Fruit fly (Drosophila melanogaster) whole organism, wandering third instar larva: ENCODE measurements around the gene Srp72.

Experiments used
- Abd-B ChIP-seq: fragments of >200 bp; optimal IDR thresholded peaks from 2 replicates; lab custom pipeline; 2017; ENCODE audit warnings: missing biosample characterization, missing genetic modification characterization
- CG32264 ChIP-seq: fragments of 200-800 bp; sonication (Bioruptor generic); optimal IDR thresholded peaks from 2 replicates; lab custom pipeline; 2016; ENCODE audit warnings: missing biosample characterization, missing genetic modification characterization
- CG9705 ChIP-seq: fragments of 200-800 bp; sonication (Bioruptor generic); optimal IDR thresholded peaks from 2 replicates; lab custom pipeline; 2018; ENCODE audit warnings: missing biosample characterization, mild to moderate bottlenecking, missing genetic modification characterization
- CrebA ChIP-seq: fragments of 200-800 bp; sonication (Bioruptor generic); optimal IDR thresholded peaks from 2 replicates; lab custom pipeline; 2016; ENCODE audit warnings: missing biosample characterization, mild to moderate bottlenecking, missing genetic modification characterization, borderline replicate concordance
- Dfd ChIP-seq: fragments of >200 bp; optimal IDR thresholded peaks from 2 replicates; lab custom pipeline; 2017; ENCODE audit warnings: missing biosample characterization, missing genetic modification characterization
- Dif ChIP-seq: fragments of 200-275, 200-300 bp; sonication (Bioruptor generic); optimal IDR thresholded peaks from 2 replicates; lab custom pipeline; 2018; ENCODE audit warnings: missing biosample characterization, missing genetic modification characterization; ENCODE audit not compliant: partially characterized antibody
- GATAd ChIP-seq: sonication (Bioruptor generic); optimal IDR thresholded peaks from 2 replicates; lab custom pipeline; 2016; ENCODE audit warnings: missing biosample characterization, missing genetic modification characterization
- HLH106 ChIP-seq: fragments of 200-800 bp; optimal IDR thresholded peaks from 3 replicates; lab custom pipeline; 2019; ENCODE audit warnings: missing biosample characterization, mild to moderate bottlenecking, missing genetic modification characterization, moderate library complexity
- Hnf4 ChIP-seq: fragments of 200-800 bp; sonication (Bioruptor generic); optimal IDR thresholded peaks from 2 replicates; lab custom pipeline; 2016; ENCODE audit warnings: missing biosample characterization, mild to moderate bottlenecking, missing genetic modification characterization
- Hr78 ChIP-seq: fragments of >200 bp; optimal IDR thresholded peaks from 2 replicates; lab custom pipeline; 2017; ENCODE audit warnings: missing biosample characterization, missing genetic modification characterization
- Hr83 ChIP-seq: fragments of 200-300 bp; sonication (Bioruptor generic); optimal IDR thresholded peaks from 2 replicates; lab custom pipeline; 2016; ENCODE audit warnings: missing biosample characterization, mild to moderate bottlenecking, missing genetic modification characterization, moderate library complexity; ENCODE audit not compliant: poor library complexity, severe bottlenecking
- Jra ChIP-seq: sonication (Bioruptor generic); optimal IDR thresholded peaks from 2 replicates; lab custom pipeline; 2016; ENCODE audit warnings: missing biosample characterization, missing genetic modification characterization
- Mio ChIP-seq: sonication (Bioruptor generic); optimal IDR thresholded peaks from 2 replicates; lab custom pipeline; 2016; ENCODE audit warnings: missing biosample characterization, missing genetic modification characterization
- Myc ChIP-seq: fragments of >200 bp; optimal IDR thresholded peaks from 2 replicates; lab custom pipeline; 2017
- N ChIP-seq: fragments of >200 bp; optimal IDR thresholded peaks from 2 replicates; lab custom pipeline; 2018; ENCODE audit warnings: missing biosample characterization, missing external identifiers, missing genetic modification characterization
- OdsH ChIP-seq: fragments of 200-800 bp; sonication (Bioruptor generic); optimal IDR thresholded peaks from 2 replicates; lab custom pipeline; 2016; ENCODE audit warnings: missing biosample characterization, mild to moderate bottlenecking, missing genetic modification characterization
- Rel ChIP-seq, 2 experiments: fragments of 200-800 bp; sonication (Bioruptor generic) in 1 of 2; optimal IDR thresholded peaks; 2 replicates in 1 of 2; 3 replicates in 1 of 2; lab custom pipeline; 2016 to 2019; ENCODE audit warnings: mild to moderate bottlenecking in 2 of 2, missing biosample characterization in 2 of 2, missing genetic modification characterization in 2 of 2, moderate library complexity in 1 of 2
- Sp1 ChIP-seq: fragments of 200-800 bp; sonication (Bioruptor generic); optimal IDR thresholded peaks from 3 replicates; lab custom pipeline; 2019; ENCODE audit warnings: missing biosample characterization, mild to moderate bottlenecking, missing genetic modification characterization, moderate library complexity
- Vsx2 ChIP-seq: fragments of 200-300, 225-300 bp; sonication (Bioruptor generic); optimal IDR thresholded peaks from 2 replicates; lab custom pipeline; 2018; ENCODE audit warnings: missing biosample characterization, missing genetic modification characterization; ENCODE audit not compliant: partially characterized antibody
- br ChIP-seq: fragments of 200-800 bp; sonication (Bioruptor generic); optimal IDR thresholded peaks from 2 replicates; lab custom pipeline; 2016; ENCODE audit warnings: missing biosample characterization, missing genetic modification characterization
- brk ChIP-seq: fragments of 200-800 bp; sonication (Bioruptor generic); optimal IDR thresholded peaks from 2 replicates; lab custom pipeline; 2016; ENCODE audit warnings: missing biosample characterization, mild to moderate bottlenecking, missing genetic modification characterization
- dl ChIP-seq, 2 experiments: fragments of 175-275, 200-275 bp in 1 of 2; fragments of 200-275 bp in 1 of 2; sonication (Bioruptor generic); optimal IDR thresholded peaks; lab custom pipeline; 2018; ENCODE audit warnings: mild to moderate bottlenecking in 2 of 2, missing biosample characterization in 2 of 2, missing genetic modification characterization in 2 of 2, moderate library complexity in 2 of 2; ENCODE audit not compliant: partially characterized antibody in 2 of 2, insufficient read depth in 1 of 2
- dmrt93B ChIP-seq: fragments of 200-800 bp; sonication (Bioruptor generic); optimal IDR thresholded peaks from 2 replicates; lab custom pipeline; 2018; ENCODE audit warnings: missing biosample characterization, mild to moderate bottlenecking, missing genetic modification characterization
- dsf ChIP-seq: sonication (Bioruptor generic); optimal IDR thresholded peaks from 2 replicates; lab custom pipeline; 2016; ENCODE audit warnings: missing biosample characterization, missing genetic modification characterization, borderline replicate concordance
- ey ChIP-seq: fragments of 200-800 bp; sonication (Bioruptor generic); optimal IDR thresholded peaks from 2 replicates; lab custom pipeline; 2016; ENCODE audit warnings: missing biosample characterization, missing genetic modification characterization
- foxo ChIP-seq, 2 experiments: fragments of 200-800 bp; sonication (Bioruptor generic); optimal IDR thresholded peaks; 2 replicates in 1 of 2; 3 replicates in 1 of 2; lab custom pipeline; 2016 to 2017; ENCODE audit warnings: missing biosample characterization in 2 of 2, missing genetic modification characterization in 2 of 2
- fru ChIP-seq: fragments of 200-800 bp; sonication (Bioruptor generic); optimal IDR thresholded peaks from 3 replicates; lab custom pipeline; 2016; ENCODE audit warnings: missing biosample characterization, mild to moderate bottlenecking, missing genetic modification characterization
- h ChIP-seq: fragments of 200-800 bp; sonication (Bioruptor generic); optimal IDR thresholded peaks from 3 replicates; lab custom pipeline; 2016; ENCODE audit warnings: missing biosample characterization, mild to moderate bottlenecking, missing genetic modification characterization
- jim ChIP-seq: fragments of 175-275, 200-325 bp; sonication (Bioruptor generic); optimal IDR thresholded peaks from 2 replicates; lab custom pipeline; 2016; ENCODE audit warnings: missing biosample characterization, mild to moderate bottlenecking, missing genetic modification characterization
- lola ChIP-seq: fragments of >200 bp; optimal IDR thresholded peaks from 2 replicates; lab custom pipeline; 2017; ENCODE audit warnings: missing biosample characterization, missing genetic modification characterization
- pan ChIP-seq: fragments of >200 bp; optimal IDR thresholded peaks from 2 replicates; lab custom pipeline; 2017
- psq ChIP-seq: fragments of 200-800 bp; sonication (Bioruptor generic); optimal IDR thresholded peaks from 3 replicates; lab custom pipeline; 2017; ENCODE audit warnings: missing biosample characterization, mild to moderate bottlenecking, missing genetic modification characterization, moderate library complexity
- rgr ChIP-seq: fragments of 200-800 bp; sonication (Bioruptor generic); optimal IDR thresholded peaks from 3 replicates; lab custom pipeline; 2016; ENCODE audit warnings: missing biosample characterization, mild to moderate bottlenecking, missing genetic modification characterization
- sage ChIP-seq: fragments of 200-800 bp; sonication (Bioruptor generic); optimal IDR thresholded peaks from 2 replicates; lab custom pipeline; 2016; ENCODE audit warnings: missing biosample characterization, mild to moderate bottlenecking, missing genetic modification characterization
- sv ChIP-seq: fragments of 200-800 bp; sonication (Bioruptor generic); optimal IDR thresholded peaks from 3 replicates; lab custom pipeline; 2016; ENCODE audit warnings: missing biosample characterization, missing genetic modification characterization
- tai ChIP-seq: sonication (Bioruptor generic); optimal IDR thresholded peaks from 2 replicates; lab custom pipeline; 2016; ENCODE audit warnings: missing biosample characterization, missing genetic modification characterization
- usp ChIP-seq: fragments of >200 bp; optimal IDR thresholded peaks from 2 replicates; lab custom pipeline; 2017; ENCODE audit warnings: missing biosample characterization, missing genetic modification characterization
- woc ChIP-seq: sonication (Bioruptor generic); optimal IDR thresholded peaks from 2 replicates; lab custom pipeline; 2016; ENCODE audit warnings: missing biosample characterization, mild to moderate bottlenecking, missing genetic modification characterization

Gene Srp72

dm6 chr3R:20547758-20548157 lies 40.8 kb upstream of the Srp72 start:
- TF ChIP-seq rgr (GFP tag; lab: Kevin White, UChicago) (peak; percentile 5), tai (no peak), sage (GFP tag; lab: Kevin White, UChicago) (peak; percentile 36), Rel (GFP tag; optimal IDR thresholded peaks at IDR 0.05; lab: Kevin White, UChicago) (no peak), Rel (tag; optimal IDR thresholded peaks at IDR 0.05; lab: Kevin White, UChicago) (peak; percentile 51), lola (GFP tag; lab: Kevin White, UChicago) (no peak)

dm6 chr3R:20548255-20548654 lies 40.3 kb upstream of the Srp72 start:
- TF ChIP-seq CrebA (GFP tag; lab: Kevin White, UChicago) = peak; percentile 47
- no peak for TF ChIP-seq OdsH (GFP tag; lab: Kevin White, UChicago)

dm6 chr3R:20549017-20549854 lies 39.3 kb upstream of the Srp72 start:
- TF ChIP-seq foxo (GFP tag; optimal IDR thresholded peaks at IDR 0.05; lab: Kevin White, UChicago) = no peak
- TF ChIP-seq Vsx2 (GFP tag; lab: Kevin White, UChicago) = no peak
- TF ChIP-seq CrebA (GFP tag; lab: Kevin White, UChicago) = no peak
- TF ChIP-seq psq = no peak
- TF ChIP-seq Hr78 (GFP tag; lab: Kevin White, UChicago) = no peak
- TF ChIP-seq h (GFP tag; lab: Kevin White, UChicago) = peak; percentile 21
- no peak for TF ChIP-seq br (GFP tag; lab: Kevin White, UChicago)
- TF ChIP-seq HLH106 (tag; lab: Kevin White, UChicago) = no peak
- TF ChIP-seq dmrt93B (GFP tag; lab: Kevin White, UChicago) = no peak
- TF ChIP-seq pan (lab: Kevin White, UChicago) = no peak
- no peak for TF ChIP-seq ey (GFP tag; lab: Kevin White, UChicago)
- TF ChIP-seq Hnf4 = no peak
- TF ChIP-seq fru = peak; percentile 22
- TF ChIP-seq OdsH (GFP tag; lab: Kevin White, UChicago) = no peak
- TF ChIP-seq lola (GFP tag; lab: Kevin White, UChicago) = no peak
- TF ChIP-seq Mio (GFP tag; lab: Kevin White, UChicago) = no peak
- no peak for TF ChIP-seq Myc (lab: Kevin White, UChicago)
- TF ChIP-seq tai = no peak
- no peak for TF ChIP-seq Dif (GFP tag; lab: Kevin White, UChicago)
- no peak for TF ChIP-seq Dfd (GFP tag; lab: Kevin White, UChicago)
- no peak for TF ChIP-seq woc (GFP tag; lab: Kevin White, UChicago)
- TF ChIP-seq sv = no peak
- TF ChIP-seq N = no peak
- no peak for TF ChIP-seq GATAd
- no peak for TF ChIP-seq brk (GFP tag; lab: Kevin White, UChicago)
- TF ChIP-seq rgr (GFP tag; lab: Kevin White, UChicago) = peak; percentile 21
- no peak for TF ChIP-seq Jra (GFP tag; lab: Kevin White, UChicago)
- no peak for TF ChIP-seq dl (GFP tag; optimal IDR thresholded peaks at IDR 0.05; lab: Kevin White, UChicago; ENCODE audit: insufficient read depth in 1 of 2, partially characterized antibody in 2 of 2)
- no peak for TF ChIP-seq sage (GFP tag; lab: Kevin White, UChicago)
- TF ChIP-seq CG9705 (GFP tag; lab: Kevin White, UChicago) = no peak
- no peak for TF ChIP-seq Abd-B (GFP tag; lab: Kevin White, UChicago)
- no peak for TF ChIP-seq Sp1
- TF ChIP-seq jim = no peak
- TF ChIP-seq dsf (GFP tag; lab: Kevin White, UChicago) = no peak
- TF ChIP-seq Hr83 = peak; percentile 15
- no peak for TF ChIP-seq CG32264 (GFP tag; lab: Kevin White, UChicago)
- TF ChIP-seq usp (GFP tag; lab: Kevin White, UChicago) = no peak
- no peak for TF ChIP-seq Rel (GFP tag; optimal IDR thresholded peaks at IDR 0.05; lab: Kevin White, UChicago)
- TF ChIP-seq Rel (tag; optimal IDR thresholded peaks at IDR 0.05; lab: Kevin White, UChicago) = peak; percentile 9
